Worm (Caenorhabditis elegans) whole organism, L4/young adult: ENCODE results near the gene tbc-12.
A peak's percentile ranks its signal among the peaks of the same experiment; 100 is the strongest.

Experiments used
- W03F9.2 ChIP-seq: fragments of 150-350 bp; optimal IDR thresholded peaks from 2 replicates; lab custom pipeline; 2014; ENCODE audit warnings: missing biosample characterization, missing genetic modification characterization
- dao-5 ChIP-seq: sonication (generic microtip); optimal IDR thresholded peaks from 2 replicates; lab custom pipeline; 2016; ENCODE audit warnings: missing genotype, missing genetic modification characterization, moderate library complexity, missing compliant biosample characterization
- him-1 ChIP-seq: sonication (generic microtip); optimal IDR thresholded peaks from 2 replicates; lab custom pipeline; 2016; ENCODE audit warnings: missing genotype, missing genetic modification reagents, missing genetic modification characterization, missing compliant biosample characterization

The tbc-12 gene

ce11 chrX:2548884-2549283, 16.6 kb upstream of the tbc-12 start, which contains the start of gene smvt-1:
Gene smvt-1 (minus strand): TSS chrX:2548984.
- TF ChIP-seq W03F9.2 (tag; lab: Kevin White, UChicago) (no peak), dao-5 (tag; lab: Kevin White, UChicago) (no peak), him-1 (tag; lab: Kevin White, UChicago) (no peak)

- no peak for TF ChIP-seq W03F9.2 (tag; lab: Kevin White, UChicago)
- TF ChIP-seq dao-5 (tag; lab: Kevin White, UChicago), result no peak
- no peak for TF ChIP-seq him-1 (tag; lab: Kevin White, UChicago)
Measured at ce11 chrX:2544645-2545044, 12.4 kb upstream of the tbc-12 start.

ce11 chrX:2543353-2543752, 11.1 kb upstream of the tbc-12 start:
- TF ChIP-seq him-1 (tag; lab: Kevin White, UChicago) (no peak), dao-5 (tag; lab: Kevin White, UChicago) (no peak), W03F9.2 (tag; lab: Kevin White, UChicago) (no peak)

- TF ChIP-seq W03F9.2 (tag; lab: Kevin White, UChicago), result no peak
- no peak for TF ChIP-seq dao-5 (tag; lab: Kevin White, UChicago)
- TF ChIP-seq him-1 (tag; lab: Kevin White, UChicago), result no peak
Measured at ce11 chrX:2541003-2541521, 8.8 kb upstream of the tbc-12 start, which contains the start of gene F52H2.3. Gene F52H2.3 (minus strand): TSS chrX:2541053.

ce11 chrX:2538713-2539112, 6.5 kb upstream of the tbc-12 start:
- TF ChIP-seq him-1 (tag; lab: Kevin White, UChicago) (no peak), W03F9.2 (tag; lab: Kevin White, UChicago) (no peak), dao-5 (tag; lab: Kevin White, UChicago) (no peak)

- TF ChIP-seq W03F9.2 (tag; lab: Kevin White, UChicago), result no peak
- TF ChIP-seq him-1 (tag; lab: Kevin White, UChicago), result peak; percentile 47
- no peak for TF ChIP-seq dao-5 (tag; lab: Kevin White, UChicago)
Measured at ce11 chrX:2536246-2536772, 4.1 kb upstream of the tbc-12 start.

- TF ChIP-seq him-1 (tag; lab: Kevin White, UChicago) (no peak), dao-5 (tag; lab: Kevin White, UChicago) (peak; percentile 42), W03F9.2 (tag; lab: Kevin White, UChicago) (peak; percentile 19)
Measured at ce11 chrX:2531276-2531675, 981 bp downstream of the tbc-12 start.

ce11 chrX:2527877-2528276, 4.4 kb downstream of the tbc-12 start:
- TF ChIP-seq him-1 (tag; lab: Kevin White, UChicago) (peak; percentile 45), W03F9.2 (tag; lab: Kevin White, UChicago) (no peak), dao-5 (tag; lab: Kevin White, UChicago) (peak; percentile 12)

- no peak for TF ChIP-seq him-1 (tag; lab: Kevin White, UChicago)
- TF ChIP-seq W03F9.2 (tag; lab: Kevin White, UChicago), result no peak
- TF ChIP-seq dao-5 (tag; lab: Kevin White, UChicago), result no peak
Measured at ce11 chrX:2527194-2527593, 5.1 kb downstream of the tbc-12 start.

ce11 chrX:2526078-2526477, 6.2 kb downstream of the tbc-12 start:
- TF ChIP-seq W03F9.2 (tag; lab: Kevin White, UChicago) (no peak), him-1 (tag; lab: Kevin White, UChicago) (no peak), dao-5 (tag; lab: Kevin White, UChicago) (no peak)

- TF ChIP-seq dao-5 (tag; lab: Kevin White, UChicago) (no peak), W03F9.2 (tag; lab: Kevin White, UChicago) (no peak), him-1 (tag; lab: Kevin White, UChicago) (no peak)
Measured at ce11 chrX:2522658-2523057, 9.6 kb downstream of the tbc-12 start.

ce11 chrX:2520461-2520860, 11.8 kb downstream of the tbc-12 start:
- TF ChIP-seq W03F9.2 (tag; lab: Kevin White, UChicago), result no peak
- no peak for TF ChIP-seq him-1 (tag; lab: Kevin White, UChicago)
- TF ChIP-seq dao-5 (tag; lab: Kevin White, UChicago), result no peak

- no peak for TF ChIP-seq him-1 (tag; lab: Kevin White, UChicago)
- no peak for TF ChIP-seq W03F9.2 (tag; lab: Kevin White, UChicago)
- no peak for TF ChIP-seq dao-5 (tag; lab: Kevin White, UChicago)
Measured at ce11 chrX:2516949-2517696, 15.1 kb downstream of the tbc-12 start.
